Fruit fly (Drosophila melanogaster) whole organism, embryonic: ENCODE results near the gene elB.

Experiments used
- Asciz ChIP-seq: fragments of 200-800 bp; sonication (Bioruptor generic); optimal IDR thresholded peaks from 2 replicates; lab custom pipeline; 2017; ENCODE audit warnings: missing biosample characterization, mild to moderate bottlenecking, missing genetic modification characterization, missing genetic modification reagents
- CG10147 ChIP-seq: fragments of 200-800 bp; sonication (Bioruptor generic); optimal IDR thresholded peaks from 2 replicates; lab custom pipeline; 2019; ENCODE audit warnings: missing biosample characterization, mild to moderate bottlenecking, missing genetic modification characterization, moderate library complexity
- CG10959 ChIP-seq: fragments of 200-800 bp; sonication (Bioruptor generic); IDR thresholded peaks from 2 replicates; pipeline ENCODE4 v1.3.6; 2022; ENCODE audit warnings: missing biosample characterization, missing genetic modification characterization
- CG10979 ChIP-seq: fragments of 200-800 bp; sonication (Bioruptor generic); optimal IDR thresholded peaks from 2 replicates; lab custom pipeline; 2018; ENCODE audit warnings: missing biosample characterization, mild to moderate bottlenecking, missing genetic modification characterization, moderate library complexity
- CG11093 ChIP-seq: fragments of 200-800 bp; sonication (Bioruptor generic); IDR thresholded peaks from 3 replicates; pipeline ENCODE4 v1.3.6; 2022; ENCODE audit warnings: missing biosample characterization, missing genetic modification characterization
- CG11247 ChIP-seq: fragments of 200-800 bp; sonication (Bioruptor generic); IDR thresholded peaks from 2 replicates; pipeline ENCODE4 v1.3.6; 2022; ENCODE audit warnings: missing biosample characterization, missing genetic modification characterization
- CG12219 ChIP-seq: fragments of 200-800 bp; sonication (Bioruptor generic); optimal IDR thresholded peaks from 3 replicates; lab custom pipeline; 2018; ENCODE audit warnings: missing biosample characterization, mild to moderate bottlenecking, missing genetic modification characterization
- CG13123 ChIP-seq: fragments of 200-800 bp; sonication (Bioruptor generic); optimal IDR thresholded peaks from 2 replicates; lab custom pipeline; 2016; ENCODE audit warnings: missing biosample characterization, missing genetic modification characterization
- CG14860 ChIP-seq: fragments of 200-800 bp; sonication (Bioruptor generic); IDR thresholded peaks from 3 replicates; pipeline ENCODE4 v1.3.6; 2022; ENCODE audit warnings: missing biosample characterization, missing genetic modification characterization; ENCODE audit not compliant: partially characterized antibody
- CG14965 ChIP-seq: fragments of 200-800 bp; sonication (Bioruptor generic); optimal IDR thresholded peaks from 2 replicates; lab custom pipeline; 2016; ENCODE audit warnings: missing biosample characterization, missing genetic modification characterization, borderline replicate concordance
- CG15011 ChIP-seq: fragments of 200-800 bp; sonication (Bioruptor generic); optimal IDR thresholded peaks from 3 replicates; lab custom pipeline; 2018; ENCODE audit warnings: missing biosample characterization, mild to moderate bottlenecking, missing genetic modification characterization
- CG1602 ChIP-seq: fragments of 200-800 bp; sonication (Bioruptor generic); optimal IDR thresholded peaks from 3 replicates; lab custom pipeline; 2016; ENCODE audit warnings: missing biosample characterization, missing genetic modification characterization
- CG16813 ChIP-seq: fragments of 200-800 bp; sonication (Bioruptor generic); IDR thresholded peaks from 3 replicates; pipeline ENCODE4 v1.3.6; 2022; ENCODE audit warnings: missing biosample characterization, missing genetic modification characterization; ENCODE audit not compliant: partially characterized antibody
- CG17186 ChIP-seq: fragments of 200-800 bp; sonication (Bioruptor generic); optimal IDR thresholded peaks from 3 replicates; lab custom pipeline; 2017; ENCODE audit warnings: missing biosample characterization, missing genetic modification reagents, missing genetic modification characterization
- CG17361 ChIP-seq: fragments of 200-800 bp; sonication (Bioruptor generic); IDR thresholded peaks from 3 replicates; pipeline ENCODE4 v1.3.6; 2022; ENCODE audit warnings: missing biosample characterization, missing genetic modification characterization
- CG18599 ChIP-seq: fragments of 200-800 bp; sonication (Bioruptor generic); optimal IDR thresholded peaks from 3 replicates; lab custom pipeline; 2017; ENCODE audit warnings: missing biosample characterization, missing genetic modification characterization, mild to moderate bottlenecking, moderate library complexity, missing genetic modification reagents
- CG3065 ChIP-seq: fragments of 200-800 bp; sonication (Bioruptor generic); optimal IDR thresholded peaks from 2 replicates; lab custom pipeline; 2016; ENCODE audit warnings: missing biosample characterization, missing genetic modification characterization
- CG4854 ChIP-seq: fragments of 200-800 bp; sonication (Bioruptor generic); optimal IDR thresholded peaks from 2 replicates; lab custom pipeline; 2016; ENCODE audit warnings: missing biosample characterization, missing genetic modification characterization, inconsistent platforms
- CG6854 ChIP-seq: fragments of 200-800 bp; sonication (Bioruptor generic); optimal IDR thresholded peaks from 3 replicates; lab custom pipeline; 2017; ENCODE audit warnings: missing biosample characterization, mild to moderate bottlenecking, missing genetic modification characterization
- Chrac-16 ChIP-seq: fragments of 200-800 bp; sonication (Bioruptor generic); optimal IDR thresholded peaks from 3 replicates; lab custom pipeline; 2016; ENCODE audit warnings: missing biosample characterization, missing genetic modification characterization
- CkIIα-i1 ChIP-seq: fragments of 200-800 bp; sonication (Bioruptor generic); IDR thresholded peaks from 2 replicates; pipeline ENCODE4 v1.3.6; 2022; ENCODE audit warnings: missing biosample characterization, missing genetic modification characterization
- Dip2 ChIP-seq: fragments of 200-800 bp; sonication (Bioruptor generic); IDR thresholded peaks from 2 replicates; pipeline ENCODE4 v1.3.6; 2022; ENCODE audit warnings: missing biosample characterization, missing genetic modification characterization
- Eip74EF ChIP-seq, 2 experiments: fragments of 200-800 bp in 1 of 2; fragments of >200 bp in 1 of 2; sonication (Bioruptor generic) in 1 of 2; optimal IDR thresholded peaks; 2 replicates each; lab custom pipeline; 2017 to 2019; ENCODE audit warnings: missing biosample characterization in 2 of 2, missing genetic modification characterization in 2 of 2, mild to moderate bottlenecking in 1 of 2, moderate library complexity in 1 of 2
- Fer3 ChIP-seq: fragments of 200-800 bp; sonication (Bioruptor generic); optimal IDR thresholded peaks from 2 replicates; lab custom pipeline; 2018; ENCODE audit warnings: missing biosample characterization, mild to moderate bottlenecking, missing genetic modification characterization, moderate library complexity
- Gug ChIP-seq: fragments of 200-800 bp; sonication (Bioruptor generic); IDR thresholded peaks from 4 replicates; pipeline ENCODE4 v1.3.6; 2022; ENCODE audit warnings: missing biosample characterization, missing genetic modification characterization
- Lpt ChIP-seq: fragments of >200 bp; optimal IDR thresholded peaks from 2 replicates; lab custom pipeline; 2018; ENCODE audit warnings: missing biosample characterization, missing genetic modification characterization
- Max ChIP-seq: fragments of 200-800 bp; sonication (Bioruptor generic); optimal IDR thresholded peaks from 2 replicates; lab custom pipeline; 2016; ENCODE audit warnings: missing biosample characterization, mild to moderate bottlenecking, missing genetic modification characterization
- Neu2 ChIP-seq: fragments of 200-800 bp; sonication (Bioruptor generic); optimal IDR thresholded peaks from 3 replicates; lab custom pipeline; 2016; ENCODE audit warnings: missing biosample characterization, missing genetic modification characterization, borderline replicate concordance
- Nf-YA ChIP-seq: fragments of 200-800 bp; sonication (Bioruptor generic); IDR thresholded peaks from 2 replicates; pipeline ENCODE4 v1.3.6; 2022; ENCODE audit warnings: missing biosample characterization, missing genetic modification characterization
- Spps ChIP-seq: fragments of 200-800 bp; sonication (Bioruptor generic); optimal IDR thresholded peaks from 2 replicates; lab custom pipeline; 2018; ENCODE audit warnings: missing biosample characterization, mild to moderate bottlenecking, missing genetic modification characterization
- ab ChIP-seq: fragments of 200-800 bp; sonication (Bioruptor generic); optimal IDR thresholded peaks from 2 replicates; lab custom pipeline; 2016; ENCODE audit warnings: missing biosample characterization, missing genetic modification characterization
- bowl ChIP-seq: fragments of 200-800 bp; sonication (Bioruptor generic); IDR thresholded peaks from 2 replicates; pipeline ENCODE4 v1.3.6; 2022; ENCODE audit warnings: missing biosample characterization, missing genetic modification characterization
- cg ChIP-seq: fragments of 200-800 bp; sonication (Bioruptor generic); optimal IDR thresholded peaks from 3 replicates; lab custom pipeline; 2019; ENCODE audit warnings: missing biosample characterization, mild to moderate bottlenecking, missing genetic modification characterization, moderate library complexity
- chinmo ChIP-seq: fragments of 200-800 bp; sonication (Bioruptor generic); IDR thresholded peaks from 4 replicates; pipeline ENCODE4 v1.3.6; 2022; ENCODE audit warnings: missing biosample characterization, missing genetic modification characterization; ENCODE audit not compliant: partially characterized antibody
- chm ChIP-seq: fragments of 200-800 bp; sonication (Bioruptor generic); IDR thresholded peaks from 2 replicates; pipeline ENCODE4 v1.3.6; 2022; ENCODE audit warnings: missing biosample characterization, missing genetic modification characterization
- dmrt99B ChIP-seq: fragments of 200-800 bp; sonication (Bioruptor generic); optimal IDR thresholded peaks from 2 replicates; lab custom pipeline; 2018; ENCODE audit warnings: missing biosample characterization, mild to moderate bottlenecking, missing genetic modification characterization, moderate library complexity
- exex ChIP-seq: fragments of 200-800 bp; sonication (Bioruptor generic); optimal IDR thresholded peaks from 4 replicates; lab custom pipeline; 2018; ENCODE audit warnings: missing biosample characterization, mild to moderate bottlenecking, missing genetic modification characterization, moderate library complexity
- gcm ChIP-seq: fragments of 200-800 bp; sonication (Bioruptor generic); optimal IDR thresholded peaks from 2 replicates; lab custom pipeline; 2019; ENCODE audit warnings: missing biosample characterization, mild to moderate bottlenecking, missing genetic modification characterization, moderate library complexity
- ham ChIP-seq: fragments of 200-800 bp; sonication (Bioruptor generic); IDR thresholded peaks from 2 replicates; pipeline ENCODE4 v1.3.6; 2022; ENCODE audit warnings: missing biosample characterization, missing genetic modification characterization
- hth ChIP-seq: fragments of >200 bp; optimal IDR thresholded peaks from 2 replicates; lab custom pipeline; 2017; ENCODE audit warnings: inconsistent platforms
- ind ChIP-seq: fragments of 200-800 bp; sonication (Bioruptor generic); optimal IDR thresholded peaks from 3 replicates; lab custom pipeline; 2016; ENCODE audit warnings: missing biosample characterization, missing genetic modification characterization
- inv ChIP-seq: fragments of 200-800 bp; sonication (Bioruptor generic); IDR thresholded peaks from 2 replicates; pipeline ENCODE4 v1.3.6; 2022; ENCODE audit warnings: missing biosample characterization, missing genetic modification characterization; ENCODE audit not compliant: partially characterized antibody
- jing ChIP-seq: fragments of 200-800 bp; sonication (Bioruptor generic); optimal IDR thresholded peaks from 2 replicates; lab custom pipeline; 2018; ENCODE audit warnings: missing biosample characterization, mild to moderate bottlenecking, missing genetic modification characterization
- kah ChIP-seq: fragments of 200-800 bp; sonication (Bioruptor generic); optimal IDR thresholded peaks from 2 replicates; lab custom pipeline; 2018; ENCODE audit warnings: missing biosample characterization, mild to moderate bottlenecking, missing genetic modification characterization
- nmo ChIP-seq: fragments of 200-800 bp; sonication (Bioruptor generic); optimal IDR thresholded peaks from 2 replicates; lab custom pipeline; 2018; ENCODE audit warnings: missing biosample characterization, mild to moderate bottlenecking, missing genetic modification characterization, moderate library complexity
- oc ChIP-seq: fragments of 200-800 bp; sonication (Bioruptor generic); optimal IDR thresholded peaks from 2 replicates; lab custom pipeline; 2018; ENCODE audit warnings: missing biosample characterization, mild to moderate bottlenecking, missing genetic modification characterization, moderate library complexity
- otp ChIP-seq: fragments of 200-800 bp; sonication (Bioruptor generic); IDR thresholded peaks from 3 replicates; pipeline ENCODE4, ENCODE4 v1.3.6; 2022; ENCODE audit warnings: missing biosample characterization, missing genetic modification characterization
- repo ChIP-seq: fragments of 200-800 bp; sonication (Bioruptor generic); optimal IDR thresholded peaks from 2 replicates; lab custom pipeline; 2016; ENCODE audit warnings: missing biosample characterization, missing genetic modification characterization
- tll ChIP-seq, 2 experiments: fragments of 200-800 bp in 1 of 2; fragments of >200 bp in 1 of 2; sonication (Bioruptor generic) in 1 of 2; optimal IDR thresholded peaks; 2 replicates each; lab custom pipeline; 2017 to 2019; ENCODE audit warnings: missing biosample characterization in 2 of 2, missing genetic modification characterization in 2 of 2, mild to moderate bottlenecking in 1 of 2, moderate library complexity in 1 of 2
- tup ChIP-seq: fragments of 200-800 bp; sonication (Bioruptor generic); optimal IDR thresholded peaks from 2 replicates; lab custom pipeline; 2016; ENCODE audit warnings: missing biosample characterization, mild to moderate bottlenecking, missing genetic modification characterization, moderate library complexity

elB gene

DNA sequence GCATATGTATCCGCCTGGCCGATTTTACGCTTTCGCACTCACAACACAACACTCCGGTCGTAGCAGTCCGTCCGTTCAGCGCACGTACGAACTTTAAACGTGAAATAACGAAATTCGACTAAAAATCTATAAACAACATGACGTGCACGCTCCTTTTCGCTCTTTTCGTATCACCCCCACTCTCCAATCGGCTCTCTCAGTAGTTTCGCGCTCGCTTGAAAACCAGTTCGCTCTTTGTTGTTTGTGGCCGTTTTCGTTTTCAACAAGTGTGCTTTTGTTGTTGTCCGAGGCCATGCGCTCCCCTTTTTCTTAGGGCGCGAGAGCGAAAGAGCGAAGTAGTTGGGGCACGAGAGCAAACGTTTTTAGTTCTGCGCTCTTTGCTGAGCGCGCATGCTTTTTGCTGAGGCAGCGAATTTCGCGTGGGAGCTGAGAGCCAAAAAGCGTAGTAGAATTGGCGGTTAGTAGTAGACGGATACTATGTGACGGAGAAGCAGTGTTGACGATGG lies at the start of gene elB (continued):
- TF ChIP-seq CkIIα-i1 (no peak), CG17361 (GFP tag; lab: Robert Waterston, UW) (no peak), CG14965 (GFP tag; lab: Kevin White, UChicago) (no peak), CG16813 (no peak), repo (GFP tag; lab: Kevin White, UChicago) (no peak), Nf-YA (GFP tag; lab: Robert Waterston, UW) (peak; percentile 28; the same call in 1 of the 2 replicates), dmrt99B (tag; lab: Kevin White, UChicago) (no peak), chinmo (GFP tag; lab: Robert Waterston, UW) (peak; percentile 96; the same call in 3 of the 4 replicates), Gug (GFP tag; lab: Robert Waterston, UW) (no peak), Spps (tag; lab: Kevin White, UChicago) (no peak), CG1602 (no peak), exex (tag; lab: Kevin White, UChicago) (no peak), kah (GFP tag; lab: Kevin White, UChicago) (peak; percentile 91), CG6854 (GFP tag; lab: Kevin White, UChicago) (peak; percentile 66), Asciz (GFP tag; lab: Kevin White, UChicago) (no peak), CG10979 (tag; lab: Kevin White, UChicago) (no peak), jing (no peak), Lpt (GFP tag; lab: Kevin White, UChicago) (no peak), gcm (GFP tag; lab: Kevin White, UChicago) (peak; percentile 17), otp (GFP tag; lab: Robert Waterston, UW) (0 out of 3 replicates have a peak, but pooled peaks have one; percentile 56), Dip2 (GFP tag; lab: Robert Waterston, UW) (no peak), CG14860 (GFP tag; lab: Robert Waterston, UW) (no peak), Neu2 (GFP tag; lab: Kevin White, UChicago) (no peak), ab (no peak), CG10147 (GFP tag; lab: Kevin White, UChicago) (no peak), Fer3 (tag; lab: Kevin White, UChicago) (no peak), CG4854 (GFP tag; lab: Kevin White, UChicago) (no peak), nmo (GFP tag; lab: Kevin White, UChicago) (no peak), ind (GFP tag; lab: Kevin White, UChicago) (no peak), CG15011 (GFP tag; lab: Kevin White, UChicago) (no peak), oc (tag; lab: Kevin White, UChicago) (no peak), cg (GFP tag; lab: Kevin White, UChicago) (no peak), CG11247 (no peak), CG10959 (GFP tag; lab: Robert Waterston, UW) (no peak), Max (GFP tag; lab: Kevin White, UChicago) (no peak), CG13123 (GFP tag; lab: Kevin White, UChicago) (no peak), Eip74EF (GFP tag; optimal IDR thresholded peaks at IDR 0.05; lab: Kevin White, UChicago) (peak in 1 of 2 experiments; percentile 41), CG11093 (GFP tag; lab: Robert Waterston, UW) (no peak), chm (GFP tag; lab: Robert Waterston, UW) (peak; percentile 80), Chrac-16 (GFP tag; lab: Kevin White, UChicago) (no peak), inv (GFP tag; lab: Robert Waterston, UW) (no peak), bowl (GFP tag; lab: Robert Waterston, UW) (0 out of 2 replicates have a peak, but pooled peaks have one; percentile 13), tll (GFP tag; optimal IDR thresholded peaks at IDR 0.05; lab: Kevin White, UChicago) (no peak), CG3065 (GFP tag; lab: Kevin White, UChicago) (no peak), tup (no peak), CG17186 (no peak), CG18599 (GFP tag; lab: Kevin White, UChicago) (no peak), CG12219 (GFP tag; lab: Kevin White, UChicago) (peak; percentile 1), hth (lab: Kevin White, UChicago) (no peak), ham (GFP tag; lab: Robert Waterston, UW) (no peak)
